4 fruit fly cellular contexts compared by ENCODE assay signal in genomic region chr3R:22861982-22862381, dm6.
A peak's percentile ranks its signal among the peaks of the same experiment; 100 is the strongest.
TF ChIP-seq lines count a peak whose summit lies in the region.

No protein-coding gene starts in this region.

- TF ChIP-seq CTCF in whole organism, embryonic (GFP tag; optimal IDR thresholded peaks at IDR 0.05; lab: Kevin White, UChicago): no peak

TF ChIP-seq in whole organism, embryonic, 481 proteins besides CTCF, POLR2A, EP300 and RAD21 (continues in another document):
- TF ChIP-seq Gsc (GFP tag; IDR thresholded peaks at IDR 0.05; lab: Robert Waterston, UW): 0 out of 2 replicates have a peak, but pooled peaks have one; percentile 28
- TF ChIP-seq so (GFP tag; IDR thresholded peaks at IDR 0.05; lab: Robert Waterston, UW): no peak
- TF ChIP-seq cg (GFP tag; optimal IDR thresholded peaks at IDR 0.05; lab: Kevin White, UChicago): no peak
- TF ChIP-seq CG13296 (GFP tag; optimal IDR thresholded peaks at IDR 0.05; lab: Kevin White, UChicago): peak; percentile 49
- TF ChIP-seq bigmax (GFP tag; optimal IDR thresholded peaks at IDR 0.05; lab: Kevin White, UChicago): no peak
- peak in 1 of 2 experiments; percentile 2 for TF ChIP-seq Pdp1 (GFP tag; optimal IDR thresholded peaks at IDR 0.05; lab: Kevin White, UChicago)
- TF ChIP-seq mld (GFP tag; IDR thresholded peaks at IDR 0.05; lab: Robert Waterston, UW; ENCODE audit: partially characterized antibody): no peak
- no peak for TF ChIP-seq Dll (GFP tag; IDR thresholded peaks at IDR 0.05; lab: Robert Waterston, UW; ENCODE audit: partially characterized antibody)
- TF ChIP-seq inv (GFP tag; IDR thresholded peaks at IDR 0.05; lab: Robert Waterston, UW; ENCODE audit: partially characterized antibody): no peak
- TF ChIP-seq HmgZ (tag; optimal IDR thresholded peaks at IDR 0.05; lab: Kevin White, UChicago): peak; percentile 26
- TF ChIP-seq eve (GFP tag; optimal IDR thresholded peaks at IDR 0.05; lab: Kevin White, UChicago): peak in 1 of 2 experiments; percentile 74
- TF ChIP-seq al (GFP tag; IDR thresholded peaks at IDR 0.05; lab: Robert Waterston, UW): no peak
- no peak for TF ChIP-seq psq (GFP tag; optimal IDR thresholded peaks at IDR 0.05; lab: Kevin White, UChicago)
- TF ChIP-seq hb (GFP tag; IDR thresholded peaks at IDR 0.05; lab: Robert Waterston, UW; ENCODE audit: partially characterized antibody): no peak
- peak; percentile 5 for TF ChIP-seq CG16815 (GFP tag; optimal IDR thresholded peaks at IDR 0.05; lab: Kevin White, UChicago)
- peak; percentile 47 for TF ChIP-seq sisA (GFP tag; IDR thresholded peaks at IDR 0.05; lab: Robert Waterston, UW)
- no peak for TF ChIP-seq NFAT (GFP tag; IDR thresholded peaks at IDR 0.05; lab: Robert Waterston, UW)
- TF ChIP-seq fd64A (GFP tag; optimal IDR thresholded peaks at IDR 0.05; lab: Kevin White, UChicago): no peak
- peak; percentile 69 for TF ChIP-seq CG7839 (tag; optimal IDR thresholded peaks at IDR 0.05; lab: Kevin White, UChicago)
- TF ChIP-seq D19A (tag; optimal IDR thresholded peaks at IDR 0.05; lab: Kevin White, UChicago): no peak
- TF ChIP-seq CG11504 (tag; optimal IDR thresholded peaks at IDR 0.05; lab: Kevin White, UChicago): peak; percentile 73
- no peak for TF ChIP-seq sqz (GFP tag; optimal IDR thresholded peaks at IDR 0.05; lab: Kevin White, UChicago)

TF ChIP-seq in whole organism, prepupa, 60 proteins besides CTCF, POLR2A, EP300 and RAD21:
- TF ChIP-seq CG7368 (GFP tag; optimal IDR thresholded peaks at IDR 0.05; lab: Kevin White, UChicago) (no peak), Smox (GFP tag; optimal IDR thresholded peaks at IDR 0.05; lab: Kevin White, UChicago) (no peak), CG6163 (GFP tag; IDR thresholded peaks at IDR 0.05; lab: Robert Waterston, UW) (peak; percentile 11; the same call in 1 of the 3 replicates), Met (GFP tag; optimal IDR thresholded peaks at IDR 0.05; lab: Kevin White, UChicago) (peak; percentile 23), CG34406 (GFP tag; optimal IDR thresholded peaks at IDR 0.05; lab: Kevin White, UChicago) (no peak), cyc (GFP tag; optimal IDR thresholded peaks at IDR 0.05; lab: Kevin White, UChicago) (no peak), CG6808 (GFP tag; optimal IDR thresholded peaks at IDR 0.05; lab: Kevin White, UChicago) (no peak), CG6276 (GFP tag; optimal IDR thresholded peaks at IDR 0.05; lab: Kevin White, UChicago) (no peak), svp (GFP tag; lab: Kevin White, UChicago) (peak; percentile 64), achi (GFP tag; optimal IDR thresholded peaks at IDR 0.05; lab: Kevin White, UChicago) (no peak), acj6 (GFP tag; optimal IDR thresholded peaks at IDR 0.05; lab: Kevin White, UChicago) (no peak), topi (GFP tag; optimal IDR thresholded peaks at IDR 0.05; lab: Kevin White, UChicago) (no peak), lz (GFP tag; optimal IDR thresholded peaks at IDR 0.05; lab: Kevin White, UChicago) (peak; percentile 7), pdm3 (GFP tag; optimal IDR thresholded peaks at IDR 0.05; lab: Kevin White, UChicago) (no peak), Eip75B (GFP tag; optimal IDR thresholded peaks at IDR 0.05; lab: Kevin White, UChicago) (no peak), CG10631 (GFP tag; optimal IDR thresholded peaks at IDR 0.05; lab: Kevin White, UChicago) (peak; percentile 1), CG10669 (GFP tag; optimal IDR thresholded peaks at IDR 0.05; lab: Kevin White, UChicago) (peak; percentile 4), CG6792 (GFP tag; optimal IDR thresholded peaks at IDR 0.05; lab: Kevin White, UChicago) (no peak)

TF ChIP-seq in whole organism, pupa, 21 proteins besides CTCF, POLR2A, EP300 and RAD21:
- TF ChIP-seq CG34367 (tag; optimal IDR thresholded peaks at IDR 0.05; lab: Kevin White, UChicago) (no peak), CG15710 (tag; optimal IDR thresholded peaks at IDR 0.05; lab: Kevin White, UChicago) (peak; percentile 7), CG8159 (tag; optimal IDR thresholded peaks at IDR 0.05; lab: Kevin White, UChicago) (peak; percentile 21)

TF ChIP-seq in whole organism, wandering third instar larva, 38 proteins besides CTCF, POLR2A, EP300 and RAD21:
- TF ChIP-seq Myc (optimal IDR thresholded peaks at IDR 0.05; lab: Kevin White, UChicago) (no peak), N (GFP tag; optimal IDR thresholded peaks at IDR 0.05; lab: Kevin White, UChicago) (no peak), GATAd (GFP tag; optimal IDR thresholded peaks at IDR 0.05; lab: Kevin White, UChicago) (no peak), Vsx2 (GFP tag; optimal IDR thresholded peaks at IDR 0.05; lab: Kevin White, UChicago; ENCODE audit: partially characterized antibody) (no peak), fru (GFP tag; optimal IDR thresholded peaks at IDR 0.05; lab: Kevin White, UChicago) (peak; percentile 32), lola (GFP tag; optimal IDR thresholded peaks at IDR 0.05; lab: Kevin White, UChicago) (no peak), jim (GFP tag; optimal IDR thresholded peaks at IDR 0.05; lab: Kevin White, UChicago) (no peak), woc (GFP tag; optimal IDR thresholded peaks at IDR 0.05; lab: Kevin White, UChicago) (no peak), br (GFP tag; optimal IDR thresholded peaks at IDR 0.05; lab: Kevin White, UChicago) (peak; percentile 1), HLH106 (tag; optimal IDR thresholded peaks at IDR 0.05; lab: Kevin White, UChicago) (peak; percentile 34), dmrt93B (GFP tag; optimal IDR thresholded peaks at IDR 0.05; lab: Kevin White, UChicago) (no peak), sage (GFP tag; optimal IDR thresholded peaks at IDR 0.05; lab: Kevin White, UChicago) (no peak), OdsH (GFP tag; optimal IDR thresholded peaks at IDR 0.05; lab: Kevin White, UChicago) (no peak), dsf (GFP tag; optimal IDR thresholded peaks at IDR 0.05; lab: Kevin White, UChicago; ENCODE audit: borderline replicate concordance) (no peak), usp (GFP tag; optimal IDR thresholded peaks at IDR 0.05; lab: Kevin White, UChicago) (no peak), sv (GFP tag; optimal IDR thresholded peaks at IDR 0.05; lab: Kevin White, UChicago) (no peak), Sp1 (GFP tag; optimal IDR thresholded peaks at IDR 0.05; lab: Kevin White, UChicago) (peak; percentile 21)

Comparison
In these comparisons a context has a peak if more than half of its experiments do, and no peak if none do; other contexts are left out.
1. Of the 7 proteins assayed by ChIP-seq in both whole organism, embryonic and whole organism, prepupa: peak only in whole organism, embryonic: Blimp-1, CG6854, Gug and Sox102F; only in whole organism, prepupa: none; in both: none; in neither: 3.